Worm (Caenorhabditis elegans) whole organism, L1 larva: ENCODE measurements around the gene nstp-10.

Experiments
- aha-1 ChIP-seq: fragments of 150-350 bp; optimal IDR thresholded peaks from 2 replicates; lab custom pipeline; 2014; ENCODE audit warnings: missing biosample characterization, missing genetic modification characterization
- dpl-1 ChIP-seq, 3 experiments: fragments of 150-350 bp in 2 of 3; sonication (generic microtip) in 1 of 3; optimal IDR thresholded peaks; 2 replicates each; lab custom pipeline; 2014 to 2017; ENCODE audit warnings: missing biosample characterization in 3 of 3, missing genetic modification characterization in 3 of 3, missing genetic modification reagents in 3 of 3
- egl-27 ChIP-seq, 2 experiments: fragments of 150-350 bp in 1 of 2; sonication (generic microtip); optimal IDR thresholded peaks; 3 replicates each; lab custom pipeline; 2017 to 2018; ENCODE audit warnings: missing biosample characterization in 2 of 2, missing genetic modification characterization in 2 of 2, missing genetic modification reagents in 2 of 2
- fkh-10 ChIP-seq: sonication (generic microtip); optimal IDR thresholded peaks from 2 replicates; lab custom pipeline; 2017; ENCODE audit warnings: missing biosample characterization, missing genetic modification reagents, missing genetic modification characterization
- sup-37 ChIP-seq: fragments of 200-800 bp; sonication (Bioruptor generic); optimal IDR thresholded peaks from 2 replicates; lab custom pipeline; 2018; ENCODE audit warnings: mild to moderate bottlenecking, missing genetic modification characterization, missing compliant biosample characterization

- peak; percentile 30 to 50 (median 47) for TF ChIP-seq dpl-1 (GFP tag; optimal IDR thresholded peaks at IDR 0.05; lab: Kevin White, UChicago)
- no peak for TF ChIP-seq egl-27 (tag; optimal IDR thresholded peaks at IDR 0.05; lab: Kevin White, UChicago)
- TF ChIP-seq fkh-10, result no peak
- TF ChIP-seq sup-37 (GFP tag; lab: Kevin White, UChicago), result no peak
- TF ChIP-seq aha-1, result no peak
Measured at ce11 chrV:9582594-9583322, 33.1 kb upstream of the nstp-10 start, which contains the start of gene rtfo-1.
